In the genomic region with DNA sequence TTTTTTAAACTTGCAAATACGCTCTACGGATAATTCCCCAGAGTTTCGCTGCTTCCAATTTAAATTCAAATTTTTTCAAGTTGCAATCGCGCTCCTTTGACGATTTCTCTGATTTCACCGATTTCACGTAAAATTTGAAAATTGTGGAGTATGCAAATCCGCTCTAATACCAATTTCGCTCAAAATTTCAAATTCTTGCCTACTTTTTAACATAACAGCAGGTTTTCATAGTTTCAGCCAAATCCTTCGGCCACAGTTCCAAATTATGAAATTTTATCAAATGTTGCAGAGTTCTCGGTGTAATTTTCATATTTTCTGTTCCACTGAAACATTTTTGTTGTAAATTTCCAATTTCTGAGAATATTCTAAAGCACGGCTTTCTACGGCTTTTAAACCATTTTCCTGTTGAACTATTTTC, we compare ENCODE assay signal across 1 worm cellular context.
TF ChIP-seq lines count a peak whose summit lies in the region.

A gene (minus strand): TSS at position 323 of the 418 bp plus-strand sequence.

TF ChIP-seq in whole organism, L4 larva, 104 proteins besides CTCF, POLR2A, EP300 and RAD21 (continued from another document):
- no peak; the same call in 1 of the 2 replicates for TF ChIP-seq arid-1 (GFP tag; conservative IDR thresholded peaks at IDR 0.05; lab: Robert Waterston, UW)
- TF ChIP-seq Y105C5A.15 (GFP tag; IDR thresholded peaks at IDR 0.05; lab: Robert Waterston, UW) = 0 out of 2 replicates have a peak, but pooled peaks have one; percentile 25
- TF ChIP-seq unc-39 (tag; optimal IDR thresholded peaks at IDR 0.05; lab: Kevin White, UChicago) = no peak
- TF ChIP-seq ceh-20 (GFP tag; IDR thresholded peaks at IDR 0.05; lab: Robert Waterston, UW) = no peak
- peak; percentile 47 for TF ChIP-seq gei-8 (GFP tag; optimal IDR thresholded peaks at IDR 0.05; lab: Kevin White, UChicago)
- no peak for TF ChIP-seq aha-1 (tag; lab: Kevin White, UChicago)
- peak; percentile 36 for TF ChIP-seq hlh-11 (tag; optimal IDR thresholded peaks at IDR 0.05; lab: Kevin White, UChicago)
- no peak for TF ChIP-seq fkh-10 (GFP tag; optimal IDR thresholded peaks at IDR 0.05; lab: Kevin White, UChicago)
- peak; percentile 41; the same call in 1 of the 2 replicates for TF ChIP-seq Y48G9A.11 (GFP tag; IDR thresholded peaks at IDR 0.05; lab: Robert Waterston, UW)
- 0 out of 2 replicates have a peak, but pooled peaks have one; percentile 28 for TF ChIP-seq php-3 (GFP tag; IDR thresholded peaks at IDR 0.05; lab: Robert Waterston, UW)
- no peak for TF ChIP-seq nhr-77 (tag; optimal IDR thresholded peaks at IDR 0.05; lab: Kevin White, UChicago)
- no peak for TF ChIP-seq nhr-28 (tag; optimal IDR thresholded peaks at IDR 0.05; lab: Kevin White, UChicago)
- peak; percentile 75; the same call in 1 of the 2 replicates for TF ChIP-seq nhr-42 (GFP tag; IDR thresholded peaks at IDR 0.05; lab: Robert Waterston, UW)
- TF ChIP-seq spr-1 (tag; optimal IDR thresholded peaks at IDR 0.05; lab: Kevin White, UChicago) = peak; percentile 71
- no peak for TF ChIP-seq egl-27 (tag; optimal IDR thresholded peaks at IDR 0.05; lab: Kevin White, UChicago)
- peak; percentile 41 for TF ChIP-seq dve-1 (tag; optimal IDR thresholded peaks at IDR 0.05; lab: Kevin White, UChicago; ENCODE audit: insufficient read depth)
- peak; percentile 56; the same call in 1 of the 2 replicates for TF ChIP-seq snpc-1.2 (GFP tag; IDR thresholded peaks at IDR 0.05; lab: Robert Waterston, UW)
- TF ChIP-seq unc-62 (GFP tag; optimal IDR thresholded peaks at IDR 0.05 in 1 of 2; lab: Kevin White, UChicago) = no peak
- no peak for TF ChIP-seq unc-62 (tag; optimal IDR thresholded peaks at IDR 0.05; lab: Kevin White, UChicago)
- no peak for TF ChIP-seq daf-12 (tag; optimal IDR thresholded peaks at IDR 0.05; lab: Kevin White, UChicago)
- peak; percentile 20 for TF ChIP-seq nhr-10 (tag; optimal IDR thresholded peaks at IDR 0.05; lab: Kevin White, UChicago)
- TF ChIP-seq F37D6.2 (tag; optimal IDR thresholded peaks at IDR 0.05; lab: Kevin White, UChicago) = no peak
- peak; percentile 59 for TF ChIP-seq ama-1 (optimal IDR thresholded peaks at IDR 0.05; lab: Kevin White, UChicago)
- TF ChIP-seq pha-4 (GFP tag; IDR thresholded peaks at IDR 0.05; lab: Robert Waterston, UW) = 0 out of 2 replicates have a peak, but pooled peaks have one; percentile 7
- TF ChIP-seq pha-4 (tag; optimal IDR thresholded peaks at IDR 0.05; lab: Kevin White, UChicago) = no peak
- peak; percentile 42 for TF ChIP-seq nhr-48 (tag; optimal IDR thresholded peaks at IDR 0.05; lab: Kevin White, UChicago)
- no peak for TF ChIP-seq Y5F2A.4 (GFP tag; optimal IDR thresholded peaks at IDR 0.05; lab: Kevin White, UChicago)
- no peak for TF ChIP-seq nhr-76 (tag; optimal IDR thresholded peaks at IDR 0.05; lab: Kevin White, UChicago)
- TF ChIP-seq lir-3 (tag; optimal IDR thresholded peaks at IDR 0.05; lab: Kevin White, UChicago) = no peak
- no peak for TF ChIP-seq hmg-1.1 (GFP tag; IDR thresholded peaks at IDR 0.05; lab: Robert Waterston, UW)
- no peak for TF ChIP-seq dmd-6 (GFP tag; IDR thresholded peaks at IDR 0.05; lab: Robert Waterston, UW)
- TF ChIP-seq ceh-32 (tag; optimal IDR thresholded peaks at IDR 0.05; lab: Kevin White, UChicago; ENCODE audit: poor library complexity) = no peak
TF ChIP-seq in whole organism, L4 larva: peak in this region for 19.
